Fruit fly (Drosophila melanogaster) whole organism, embryonic: ENCODE measurements around the gene CG5902.

Source experiments
- Bdp1 ChIP-seq: fragments of 200-800 bp; sonication (Bioruptor generic); optimal IDR thresholded peaks from 3 replicates; lab custom pipeline; 2016; ENCODE audit warnings: missing biosample characterization, missing genetic modification characterization
- C15 ChIP-seq: fragments of 200-800 bp; sonication (Bioruptor generic); IDR thresholded peaks from 3 replicates; pipeline ENCODE4 v1.3.6; 2022; ENCODE audit warnings: missing biosample characterization, missing genetic modification characterization
- CG10209 ChIP-seq: fragments of 200-800 bp; sonication (Bioruptor generic); optimal IDR thresholded peaks from 3 replicates; lab custom pipeline; 2017; ENCODE audit warnings: missing biosample characterization, mild to moderate bottlenecking, missing genetic modification characterization, missing genetic modification reagents
- CG11093 ChIP-seq: fragments of 200-800 bp; sonication (Bioruptor generic); IDR thresholded peaks from 3 replicates; pipeline ENCODE4 v1.3.6; 2022; ENCODE audit warnings: missing biosample characterization, missing genetic modification characterization
- CG11247 ChIP-seq: fragments of 200-800 bp; sonication (Bioruptor generic); IDR thresholded peaks from 2 replicates; pipeline ENCODE4 v1.3.6; 2022; ENCODE audit warnings: missing biosample characterization, missing genetic modification characterization
- CG11504 ChIP-seq: fragments of 200-800 bp; sonication (Bioruptor generic); optimal IDR thresholded peaks from 3 replicates; lab custom pipeline; 2019; ENCODE audit warnings: missing biosample characterization, mild to moderate bottlenecking, missing genetic modification characterization, moderate library complexity
- CG11723 ChIP-seq: fragments of 200-800 bp; sonication (Bioruptor generic); optimal IDR thresholded peaks from 2 replicates; lab custom pipeline; 2017; ENCODE audit warnings: missing biosample characterization, mild to moderate bottlenecking, missing genetic modification characterization
- CG12744 ChIP-seq: fragments of 200-800 bp; sonication (Bioruptor generic); optimal IDR thresholded peaks from 2 replicates; lab custom pipeline; 2016; ENCODE audit warnings: missing biosample characterization, missing genetic modification characterization
- CG14860 ChIP-seq: fragments of 200-800 bp; sonication (Bioruptor generic); IDR thresholded peaks from 3 replicates; pipeline ENCODE4 v1.3.6; 2022; ENCODE audit warnings: missing biosample characterization, missing genetic modification characterization; ENCODE audit not compliant: partially characterized antibody
- CG15514 ChIP-seq: fragments of 200-800 bp; sonication (Bioruptor generic); optimal IDR thresholded peaks from 3 replicates; lab custom pipeline; 2017; ENCODE audit warnings: missing biosample characterization, missing genetic modification characterization, mild to moderate bottlenecking, moderate library complexity, missing genetic modification reagents
- CG17186 ChIP-seq: fragments of 200-800 bp; sonication (Bioruptor generic); optimal IDR thresholded peaks from 3 replicates; lab custom pipeline; 2017; ENCODE audit warnings: missing biosample characterization, missing genetic modification reagents, missing genetic modification characterization
- CG17328 ChIP-seq: fragments of 200-800 bp; sonication (Bioruptor generic); IDR thresholded peaks from 2 replicates; pipeline ENCODE4 v1.3.6; 2022; ENCODE audit warnings: missing biosample characterization, missing genetic modification characterization
- CG18262 ChIP-seq: fragments of 200-800 bp; optimal IDR thresholded peaks from 3 replicates; lab custom pipeline; 2019; ENCODE audit warnings: missing biosample characterization, mild to moderate bottlenecking, missing genetic modification characterization, moderate library complexity
- CG2202 ChIP-seq: fragments of 200-800 bp; sonication (Bioruptor generic); optimal IDR thresholded peaks from 2 replicates; lab custom pipeline; 2018; ENCODE audit warnings: missing biosample characterization, mild to moderate bottlenecking, missing genetic modification characterization
- CG30403 ChIP-seq: fragments of 200-800 bp; sonication (Bioruptor generic); optimal IDR thresholded peaks from 3 replicates; lab custom pipeline; 2016; ENCODE audit warnings: missing biosample characterization, missing genetic modification characterization
- CG31441 ChIP-seq: fragments of 200-800 bp; sonication (Bioruptor generic); IDR thresholded peaks from 2 replicates; pipeline ENCODE4 v1.3.6; 2022; ENCODE audit warnings: missing biosample characterization, missing genetic modification characterization
- CG32772 ChIP-seq: fragments of 200-800 bp; sonication (Bioruptor generic); IDR thresholded peaks from 2 replicates; pipeline ENCODE4 v1.3.6; 2022; ENCODE audit warnings: missing biosample characterization, missing genetic modification characterization
- CG34376 ChIP-seq: fragments of 200-800 bp; sonication (Bioruptor generic); optimal IDR thresholded peaks from 2 replicates; lab custom pipeline; 2018; ENCODE audit warnings: missing biosample characterization, mild to moderate bottlenecking, missing genetic modification characterization
- CG5180 ChIP-seq: fragments of 200-800 bp; sonication (Bioruptor generic); optimal IDR thresholded peaks from 3 replicates; lab custom pipeline; 2017; ENCODE audit warnings: missing biosample characterization, missing genetic modification characterization, mild to moderate bottlenecking, moderate library complexity, missing genetic modification reagents
- CG5245 ChIP-seq: fragments of 200-800 bp; sonication (Bioruptor generic); optimal IDR thresholded peaks from 3 replicates; lab custom pipeline; 2016; ENCODE audit warnings: missing biosample characterization, missing genetic modification characterization
- CG7839 ChIP-seq: fragments of 200-800 bp; sonication (Bioruptor generic); optimal IDR thresholded peaks from 3 replicates; lab custom pipeline; 2018; ENCODE audit warnings: missing biosample characterization, mild to moderate bottlenecking, missing genetic modification characterization, moderate library complexity
- CG7987 ChIP-seq: fragments of 200-800 bp; sonication (Bioruptor generic); optimal IDR thresholded peaks from 2 replicates; lab custom pipeline; 2018; ENCODE audit warnings: missing biosample characterization, mild to moderate bottlenecking, missing genetic modification characterization, moderate library complexity
- CG8290 ChIP-seq, 3 experiments: fragments of 200-800 bp; sonication (Bioruptor generic); optimal IDR thresholded peaks; 2 replicates each; lab custom pipeline; 2016 to 2019; ENCODE audit warnings: missing biosample characterization in 3 of 3, missing genetic modification characterization in 3 of 3, mild to moderate bottlenecking in 2 of 3, moderate library complexity in 1 of 3
- Camta ChIP-seq: fragments of 200-800 bp; sonication (Bioruptor generic); optimal IDR thresholded peaks from 2 replicates; lab custom pipeline; 2016; ENCODE audit warnings: missing biosample characterization, missing genetic modification characterization
- Dad ChIP-seq: fragments of 200-800 bp; sonication (Bioruptor generic); optimal IDR thresholded peaks from 3 replicates; lab custom pipeline; 2016; ENCODE audit warnings: missing biosample characterization, missing genetic modification characterization
- Mes4 ChIP-seq: fragments of 200-800 bp; sonication (Bioruptor generic); optimal IDR thresholded peaks from 2 replicates; lab custom pipeline; 2016; ENCODE audit warnings: missing biosample characterization, missing genetic modification characterization
- Opbp ChIP-seq: fragments of 200-800 bp; sonication (Bioruptor generic); IDR thresholded peaks from 3 replicates; pipeline ENCODE4 v1.3.6; 2022; ENCODE audit warnings: missing biosample characterization, missing genetic modification characterization; ENCODE audit not compliant: partially characterized antibody
- Sin3A ChIP-seq: fragments of >200 bp; optimal IDR thresholded peaks from 2 replicates; lab custom pipeline; 2018
- Sry-δ ChIP-seq: fragments of 200-800 bp; sonication (Bioruptor generic); optimal IDR thresholded peaks from 2 replicates; lab custom pipeline; 2016; ENCODE audit warnings: missing biosample characterization, missing genetic modification characterization
- ap ChIP-seq: fragments of 200-800 bp; sonication (Bioruptor generic); IDR thresholded peaks from 2 replicates; pipeline ENCODE4 v1.3.6; 2022; ENCODE audit warnings: missing biosample characterization, missing genetic modification characterization
- fu2 ChIP-seq: fragments of 200-800 bp; sonication (Bioruptor generic); optimal IDR thresholded peaks from 2 replicates; lab custom pipeline; 2016; ENCODE audit warnings: missing biosample characterization, missing genetic modification characterization
- gfzf ChIP-seq: fragments of 200-800 bp; sonication (Bioruptor generic); optimal IDR thresholded peaks from 2 replicates; lab custom pipeline; 2016; ENCODE audit warnings: missing biosample characterization, mild to moderate bottlenecking, missing genetic modification characterization, moderate library complexity
- gt ChIP-seq: fragments of 200-800 bp; sonication (Bioruptor generic); IDR thresholded peaks from 2 replicates; pipeline ENCODE4 v1.3.6; 2022; ENCODE audit warnings: missing biosample characterization, missing genetic modification characterization
- kah ChIP-seq: fragments of 200-800 bp; sonication (Bioruptor generic); optimal IDR thresholded peaks from 2 replicates; lab custom pipeline; 2018; ENCODE audit warnings: missing biosample characterization, mild to moderate bottlenecking, missing genetic modification characterization
- luna ChIP-seq: fragments of 200-800 bp; sonication (Bioruptor generic); optimal IDR thresholded peaks from 2 replicates; lab custom pipeline; 2016; ENCODE audit warnings: missing biosample characterization, missing genetic modification characterization
- odd ChIP-seq: fragments of 200-800 bp; sonication (Bioruptor generic); optimal IDR thresholded peaks from 2 replicates; lab custom pipeline; 2017; ENCODE audit warnings: missing biosample characterization, mild to moderate bottlenecking, missing genetic modification characterization
- pfk ChIP-seq: fragments of 200-800 bp; sonication (Bioruptor generic); optimal IDR thresholded peaks from 2 replicates; lab custom pipeline; 2018; ENCODE audit warnings: missing biosample characterization, mild to moderate bottlenecking, missing genetic modification characterization, moderate library complexity
- row ChIP-seq: fragments of 200-800 bp; sonication (Bioruptor generic); IDR thresholded peaks from 3 replicates; pipeline ENCODE4 v1.3.6; 2022; ENCODE audit warnings: missing biosample characterization, missing genetic modification characterization
- sd ChIP-seq: fragments of 200-800 bp; sonication (Bioruptor generic); optimal IDR thresholded peaks from 3 replicates; lab custom pipeline; 2018; ENCODE audit warnings: missing biosample characterization, mild to moderate bottlenecking, missing genetic modification characterization, moderate library complexity
- sim ChIP-seq: fragments of 200-800 bp; sonication (Bioruptor generic); IDR thresholded peaks from 2 replicates; pipeline ENCODE4 v1.3.6; 2022; ENCODE audit warnings: missing biosample characterization, missing genetic modification characterization
- sisA ChIP-seq: fragments of 200-800 bp; sonication (Bioruptor generic); IDR thresholded peaks from 2 replicates; pipeline ENCODE4 v1.3.6; 2022; ENCODE audit warnings: missing biosample characterization, missing genetic modification characterization
- tx ChIP-seq: fragments of 200-800 bp; sonication (Bioruptor generic); optimal IDR thresholded peaks from 2 replicates; lab custom pipeline; 2016; ENCODE audit warnings: missing biosample characterization, missing genetic modification characterization
- usp ChIP-seq: fragments of >200 bp; optimal IDR thresholded peaks from 2 replicates; lab custom pipeline; 2017; ENCODE audit warnings: missing biosample characterization, missing genetic modification characterization

CG5902 gene

dm6 chr3R:23958091-23958838, 28.2 kb upstream of the CG5902 start, which contains the start of the genes GluProRS and AP-1sigma (continued):
- TF ChIP-seq sd (tag; lab: Kevin White, UChicago) = no peak
- peak; percentile 82 for TF ChIP-seq CG8290 (GFP tag; optimal IDR thresholded peaks at IDR 0.05; lab: Kevin White, UChicago)
- peak in 1 of 2 experiments; percentile 82 for TF ChIP-seq CG8290 (tag; optimal IDR thresholded peaks at IDR 0.05; lab: Kevin White, UChicago)
- TF ChIP-seq gt = peak; percentile 88
- peak; percentile 73 for TF ChIP-seq CG11723 (GFP tag; lab: Kevin White, UChicago)
- TF ChIP-seq sisA (GFP tag; lab: Robert Waterston, UW) = peak; percentile 97
- peak; percentile 94 for TF ChIP-seq ap (GFP tag; lab: Robert Waterston, UW)
- peak; percentile 85; the same call in 1 of the 2 replicates for TF ChIP-seq CG31441
- no peak for TF ChIP-seq CG11504
- peak; percentile 92 for TF ChIP-seq CG5245 (GFP tag; lab: Kevin White, UChicago)
- peak; percentile 62 for TF ChIP-seq Mes4 (GFP tag; lab: Kevin White, UChicago)
- TF ChIP-seq CG32772 (GFP tag; lab: Robert Waterston, UW) = peak; percentile 97
- TF ChIP-seq sim (GFP tag; lab: Robert Waterston, UW) = peak; percentile 87
- TF ChIP-seq Bdp1 = peak; percentile 72
- TF ChIP-seq CG7839 (tag; lab: Kevin White, UChicago) = peak; percentile 89
- peak; percentile 95 for TF ChIP-seq CG11093 (GFP tag; lab: Robert Waterston, UW)
- peak; percentile 80 for TF ChIP-seq Camta (GFP tag; lab: Kevin White, UChicago)
- peak; percentile 95 for TF ChIP-seq CG17328 (GFP tag; lab: Robert Waterston, UW)
- TF ChIP-seq CG30403 (GFP tag; lab: Kevin White, UChicago) = peak; percentile 97
- TF ChIP-seq CG11247 (GFP tag; lab: Robert Waterston, UW) = peak; percentile 97
- no peak for TF ChIP-seq usp
- TF ChIP-seq tx (GFP tag; lab: Kevin White, UChicago) = peak; percentile 87
- TF ChIP-seq fu2 (GFP tag; lab: Kevin White, UChicago) = peak; percentile 57
- TF ChIP-seq CG10209 (GFP tag; lab: Kevin White, UChicago) = peak; percentile 84
- TF ChIP-seq Opbp (GFP tag; lab: Robert Waterston, UW) = peak; percentile 86
- no peak for TF ChIP-seq CG5180 (GFP tag; lab: Kevin White, UChicago)
- peak; percentile 99 for TF ChIP-seq Sin3A (lab: Kevin White, UChicago)
- TF ChIP-seq CG7987 (GFP tag; lab: Kevin White, UChicago) = peak; percentile 46
- TF ChIP-seq Sry-δ (GFP tag; lab: Kevin White, UChicago) = peak; percentile 91
- peak; percentile 99 for TF ChIP-seq row (GFP tag; lab: Robert Waterston, UW)
- TF ChIP-seq CG15514 (GFP tag; lab: Kevin White, UChicago) = peak; percentile 80
- peak; percentile 38 for TF ChIP-seq luna (GFP tag; lab: Kevin White, UChicago)
- TF ChIP-seq C15 (GFP tag; lab: Robert Waterston, UW) = peak; percentile 88; the same call in 2 of the 3 replicates
- TF ChIP-seq pfk (GFP tag; lab: Kevin White, UChicago) = peak; percentile 26
- peak; percentile 67 for TF ChIP-seq CG34376
- TF ChIP-seq CG12744 = peak; percentile 62
- peak; percentile 86 for TF ChIP-seq Dad (GFP tag; lab: Kevin White, UChicago)
- peak; percentile 63 for TF ChIP-seq odd (GFP tag; lab: Kevin White, UChicago)
- TF ChIP-seq CG17186 (GFP tag; lab: Kevin White, UChicago) = peak; percentile 58
- peak; percentile 67 for TF ChIP-seq CG2202 (tag; lab: Kevin White, UChicago)
- no peak for TF ChIP-seq gfzf
- TF ChIP-seq CG14860 = peak; percentile 93
- TF ChIP-seq kah (GFP tag; lab: Kevin White, UChicago) = peak; percentile 48
- peak; percentile 87 for TF ChIP-seq CG18262 (tag; lab: Kevin White, UChicago)
- TF ChIP-seq, all 482 proteins: peak for 445
